Fruit fly (Drosophila melanogaster): ENCODE results near the gene CG32756.

DNA sequence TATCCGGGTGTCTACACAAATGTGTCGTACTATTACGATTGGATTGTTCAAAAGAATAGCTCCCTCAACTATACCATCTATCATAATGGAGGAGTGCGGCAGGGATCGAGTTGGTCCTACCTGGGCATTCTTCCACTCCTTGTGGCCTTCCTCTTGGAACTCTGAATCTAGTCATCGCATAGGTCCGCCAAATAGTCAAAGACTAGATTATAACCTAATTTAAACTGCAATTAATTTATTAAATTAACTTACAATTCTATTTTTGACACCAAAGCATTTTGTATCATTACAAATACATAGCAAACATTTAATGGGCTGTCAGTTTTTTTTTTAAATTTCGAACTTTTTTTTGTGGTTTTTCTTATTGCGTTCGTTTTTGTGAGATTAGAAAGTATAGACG, 4.5 kb downstream of the CG32756 start, which contains the start of gene CG32755:
- TF ChIP-seq bsh (GFP tag; optimal IDR thresholded peaks at IDR 0.05) (no peak), CG2120 (GFP tag; optimal IDR thresholded peaks at IDR 0.05) (no peak), CG9437 (GFP tag; optimal IDR thresholded peaks at IDR 0.05) (no peak)
